Fruit fly (Drosophila melanogaster): ENCODE measurements around the gene RtcB.

DNA sequence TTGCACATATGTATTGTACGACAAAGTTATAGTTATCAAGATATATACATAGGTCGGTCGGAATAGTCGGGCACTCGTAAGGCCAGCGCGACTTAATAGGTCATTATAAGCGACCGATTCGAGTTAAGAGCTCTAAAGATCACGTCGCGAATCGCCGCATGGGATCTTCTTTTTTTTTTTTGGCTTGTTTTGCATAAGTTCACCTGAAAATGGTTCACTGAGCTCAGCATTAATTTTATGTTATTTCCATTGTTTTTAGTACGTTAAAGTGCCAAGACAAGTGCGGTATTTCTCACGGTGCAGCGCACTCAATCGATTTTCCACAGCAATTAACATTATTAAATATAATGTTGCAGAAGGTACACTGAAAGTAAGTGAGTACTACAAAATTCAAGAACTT, 10.9 kb downstream of the RtcB start:
- TF ChIP-seq CG11617 (GFP tag; optimal IDR thresholded peaks at IDR 0.05) (no peak), Clk (GFP tag; optimal IDR thresholded peaks at IDR 0.05) (no peak)
